Fruit fly (Drosophila melanogaster): ENCODE measurements around the gene Elp1.

Gene Elp1

dm6 chr3R:11673955-11674663 is 23.3 kb downstream of the Elp1 start, which contains the start of gene CG14715 (continued):
- TF ChIP-seq Atf6 (GFP tag; IDR thresholded peaks at IDR 0.05) (peak; percentile 34; the same call in 1 of the 2 replicates), CG18476 (GFP tag; optimal IDR thresholded peaks at IDR 0.05) (peak; percentile 77), CG8281 (tag; optimal IDR thresholded peaks at IDR 0.05) (no peak), Hmx (GFP tag; optimal IDR thresholded peaks at IDR 0.05) (no peak), Doc2 (GFP tag; IDR thresholded peaks at IDR 0.05) (no peak), Fer2 (tag; optimal IDR thresholded peaks at IDR 0.05) (no peak), sc (optimal IDR thresholded peaks at IDR 0.05) (no peak), sc (GFP tag; optimal IDR thresholded peaks at IDR 0.05) (no peak), CG6791 (GFP tag; IDR thresholded peaks at IDR 0.05; ENCODE audit: partially characterized antibody) (no peak), CG10979 (tag; optimal IDR thresholded peaks at IDR 0.05) (peak; percentile 16), CG4424 (GFP tag; optimal IDR thresholded peaks at IDR 0.05) (no peak), ham (GFP tag; IDR thresholded peaks at IDR 0.05) (no peak), CG2678 (tag; optimal IDR thresholded peaks at IDR 0.05) (peak; percentile 42), CG11504 (tag; optimal IDR thresholded peaks at IDR 0.05) (peak; percentile 74), luna (GFP tag; optimal IDR thresholded peaks at IDR 0.05) (no peak), ab (GFP tag; optimal IDR thresholded peaks at IDR 0.05) (no peak), CG9932 (GFP tag; IDR thresholded peaks at IDR 0.05) (peak; percentile 40; the same call in 1 of the 2 replicates), CG7963 (GFP tag; IDR thresholded peaks at IDR 0.05; ENCODE audit: partially characterized antibody) (no peak), CG3726 (GFP tag; IDR thresholded peaks at IDR 0.05) (no peak), PHDP (tag; optimal IDR thresholded peaks at IDR 0.05) (peak; percentile 28), CG1024 (GFP tag; IDR thresholded peaks at IDR 0.05) (no peak), dmrt11E (tag; optimal IDR thresholded peaks at IDR 0.05) (peak; percentile 35), gsb-n (tag; optimal IDR thresholded peaks at IDR 0.05) (no peak), CG17385 (GFP tag; optimal IDR thresholded peaks at IDR 0.05) (peak; percentile 16), zf30C (GFP tag; optimal IDR thresholded peaks at IDR 0.05) (no peak), Oli (tag; optimal IDR thresholded peaks at IDR 0.05) (peak; percentile 12), CG1832 (GFP tag; optimal IDR thresholded peaks at IDR 0.05) (no peak), CG34422 (GFP tag; IDR thresholded peaks at IDR 0.05) (no peak), CG7928 (GFP tag; optimal IDR thresholded peaks at IDR 0.05) (no peak), slbo (GFP tag; IDR thresholded peaks at IDR 0.05) (peak; percentile 49; the same call in 1 of the 2 replicates), gcm2 (GFP tag; optimal IDR thresholded peaks at IDR 0.05) (no peak), CG10274 (GFP tag; optimal IDR thresholded peaks at IDR 0.05) (no peak), Dfd (GFP tag; optimal IDR thresholded peaks at IDR 0.05) (no peak), kni (GFP tag; optimal IDR thresholded peaks at IDR 0.05) (no peak), crol (GFP tag; IDR thresholded peaks at IDR 0.05) (no peak), CG11093 (GFP tag; IDR thresholded peaks at IDR 0.05) (no peak), Side (GFP tag; optimal IDR thresholded peaks at IDR 0.05) (peak; percentile 39), Gug (GFP tag; IDR thresholded peaks at IDR 0.05) (peak; percentile 53; the same call in 1 of the 4 replicates), Mes4 (GFP tag; optimal IDR thresholded peaks at IDR 0.05) (peak; percentile 13), CG12071 (GFP tag; optimal IDR thresholded peaks at IDR 0.05) (no peak), Stat92E (GFP tag; optimal IDR thresholded peaks at IDR 0.05) (no peak), Dad (GFP tag; optimal IDR thresholded peaks at IDR 0.05) (peak; percentile 29), Sry-δ (GFP tag; optimal IDR thresholded peaks at IDR 0.05) (peak; percentile 63), D19B (GFP tag; optimal IDR thresholded peaks at IDR 0.05) (no peak), CG12236 (GFP tag; optimal IDR thresholded peaks at IDR 0.05) (peak; percentile 9), sqz (GFP tag; optimal IDR thresholded peaks at IDR 0.05) (no peak), pum (GFP tag; optimal IDR thresholded peaks at IDR 0.05) (peak; percentile 37), fd3F (GFP tag; optimal IDR thresholded peaks at IDR 0.05) (no peak), CG10462 (GFP tag; optimal IDR thresholded peaks at IDR 0.05) (no peak), CG10543 (GFP tag; optimal IDR thresholded peaks at IDR 0.05) (no peak)
